Worm (Caenorhabditis elegans): ENCODE data around the gene bed-2.

ce11 chrIII:11505213-11505612 is 34.6 kb upstream of the bed-2 start, which contains the start of the genes Y66D12A.21 and spe-6:
- TF ChIP-seq egl-43 (GFP tag; IDR thresholded peaks at IDR 0.05), result no peak
- TF ChIP-seq nhr-25 (tag; optimal IDR thresholded peaks at IDR 0.05; ENCODE audit: borderline replicate concordance, insufficient read depth), result no peak
- TF ChIP-seq snpc-4 (tag; optimal IDR thresholded peaks at IDR 0.05), result no peak
- no peak for TF ChIP-seq aly-2 (tag; optimal IDR thresholded peaks at IDR 0.05)
- TF ChIP-seq unc-39 (tag; optimal IDR thresholded peaks at IDR 0.05), result no peak
- TF ChIP-seq ceh-20 (GFP tag; IDR thresholded peaks at IDR 0.05), result no peak
- no peak for TF ChIP-seq pha-4 (GFP tag; IDR thresholded peaks at IDR 0.05)
- no peak for TF ChIP-seq pha-4 (tag; optimal IDR thresholded peaks at IDR 0.05)

All from whole organism, L4 larva.